Fruit fly (Drosophila melanogaster): ENCODE results near the gene CG14247.

The CG14247 gene

DNA sequence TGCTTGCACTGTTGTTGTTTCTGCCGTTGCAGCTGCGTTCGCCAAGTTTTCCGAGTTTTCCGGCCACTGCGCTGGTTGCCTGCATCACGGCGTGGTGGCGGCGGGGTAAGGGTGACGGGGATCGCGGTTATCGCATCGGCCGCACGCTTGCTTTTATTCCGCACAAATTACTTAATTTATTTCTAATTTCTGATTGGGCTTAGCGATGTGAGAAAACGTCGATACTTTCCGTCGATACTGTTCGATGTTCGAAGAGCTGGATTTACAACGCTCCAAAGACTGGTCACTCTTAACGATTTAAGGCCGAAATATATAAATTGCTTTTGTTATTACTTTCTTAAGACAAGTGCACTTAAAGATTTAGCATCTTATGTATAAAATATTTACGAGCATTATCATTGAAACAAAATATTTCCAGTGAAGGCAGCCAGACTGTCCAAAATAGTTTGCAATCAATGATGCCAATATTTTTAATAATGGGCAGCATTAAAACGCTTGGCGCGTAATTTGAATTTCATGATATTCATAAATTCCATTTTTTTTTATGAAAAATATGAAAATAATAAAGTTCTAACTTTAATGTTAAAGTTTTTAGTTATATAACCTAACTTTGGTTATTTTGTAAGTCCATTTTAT is 12.3 kb upstream of the CG14247 start, which contains the start of gene CG6420 (continued):
- TF ChIP-seq kay (GFP tag; optimal IDR thresholded peaks at IDR 0.05) (no peak), CG2116 (GFP tag; optimal IDR thresholded peaks at IDR 0.05) (peak; percentile 29), Sry-δ (GFP tag; optimal IDR thresholded peaks at IDR 0.05) (peak; percentile 89), bcd (GFP tag; optimal IDR thresholded peaks at IDR 0.05) (no peak), CG9797 (GFP tag; optimal IDR thresholded peaks at IDR 0.05) (peak; percentile 55), Atf-2 (GFP tag; optimal IDR thresholded peaks at IDR 0.05) (no peak), ato (GFP tag; IDR thresholded peaks at IDR 0.05; ENCODE audit: partially characterized antibody) (peak; percentile 73), CG13287 (GFP tag; IDR thresholded peaks at IDR 0.05; ENCODE audit: partially characterized antibody) (peak; percentile 90), Ada2b (GFP tag; IDR thresholded peaks at IDR 0.05) (no peak), insv (GFP tag; optimal IDR thresholded peaks at IDR 0.05) (peak in 1 of 2 experiments; percentile 81), dysf (GFP tag; IDR thresholded peaks at IDR 0.05) (no peak), gfzf (GFP tag; optimal IDR thresholded peaks at IDR 0.05) (peak; percentile 82), ken (GFP tag; IDR thresholded peaks at IDR 0.05) (no peak), chm (GFP tag; IDR thresholded peaks at IDR 0.05) (no peak), aop (GFP tag; IDR thresholded peaks at IDR 0.05) (no peak), Bgb (GFP tag; IDR thresholded peaks at IDR 0.05; ENCODE audit: partially characterized antibody) (peak; percentile 92), phol (tag; optimal IDR thresholded peaks at IDR 0.05) (peak; percentile 24), Opbp (GFP tag; IDR thresholded peaks at IDR 0.05; ENCODE audit: partially characterized antibody) (peak; percentile 87), oc (tag; optimal IDR thresholded peaks at IDR 0.05) (no peak), CG14860 (GFP tag; IDR thresholded peaks at IDR 0.05; ENCODE audit: partially characterized antibody) (peak; percentile 62), CG18599 (GFP tag; optimal IDR thresholded peaks at IDR 0.05) (no peak), CG31441 (GFP tag; IDR thresholded peaks at IDR 0.05) (0 out of 2 replicates have a peak, but pooled peaks have one; percentile 16), fd3F (GFP tag; optimal IDR thresholded peaks at IDR 0.05) (no peak), ash1 (GFP tag; optimal IDR thresholded peaks at IDR 0.05) (no peak), ATbp (GFP tag; optimal IDR thresholded peaks at IDR 0.05) (no peak), ham (GFP tag; IDR thresholded peaks at IDR 0.05) (no peak), CG6689 (GFP tag; IDR thresholded peaks at IDR 0.05) (no peak), lab (GFP tag; optimal IDR thresholded peaks at IDR 0.05) (no peak), CG15696 (tag; optimal IDR thresholded peaks at IDR 0.05) (no peak), hbn (GFP tag; IDR thresholded peaks at IDR 0.05; ENCODE audit: partially characterized antibody) (peak; percentile 91), cg (GFP tag; optimal IDR thresholded peaks at IDR 0.05) (no peak), toy (GFP tag; IDR thresholded peaks at IDR 0.05) (no peak), cwo (GFP tag; optimal IDR thresholded peaks at IDR 0.05) (no peak), ase (GFP tag; IDR thresholded peaks at IDR 0.05) (no peak), Sin3A (optimal IDR thresholded peaks at IDR 0.05) (peak; percentile 58), BEAF-32 (GFP tag; optimal IDR thresholded peaks at IDR 0.05) (peak; percentile 84), CG10147 (GFP tag; optimal IDR thresholded peaks at IDR 0.05) (no peak), Gsc (GFP tag; IDR thresholded peaks at IDR 0.05) (no peak), salm (tag; optimal IDR thresholded peaks at IDR 0.05) (no peak), ssp (GFP tag; IDR thresholded peaks at IDR 0.05) (no peak), CG42726 (GFP tag; IDR thresholded peaks at IDR 0.05; ENCODE audit: partially characterized antibody) (peak; percentile 90), CG3995 (GFP tag; optimal IDR thresholded peaks at IDR 0.05) (no peak), CG12659 (GFP tag; optimal IDR thresholded peaks at IDR 0.05) (peak; percentile 60), CG31388 (GFP tag; optimal IDR thresholded peaks at IDR 0.05) (no peak), crol (GFP tag; IDR thresholded peaks at IDR 0.05) (peak; percentile 61), sna (GFP tag; IDR thresholded peaks at IDR 0.05; ENCODE audit: partially characterized antibody) (peak; percentile 82), CG7745 (tag; optimal IDR thresholded peaks at IDR 0.05) (peak; percentile 49), CG7963 (GFP tag; IDR thresholded peaks at IDR 0.05; ENCODE audit: partially characterized antibody) (peak; percentile 66; the same call in 2 of the 3 replicates), CG13123 (GFP tag; optimal IDR thresholded peaks at IDR 0.05) (no peak)

All from whole organism, embryonic.